Worm (Caenorhabditis elegans) whole organism, young adult: ENCODE measurements around the gene C44B11.6.
A peak's percentile ranks its signal among the peaks of the same experiment; 100 is the strongest.

Experiments
- D2030.7 ChIP-seq: fragments of 200-800 bp; sonication (Bioruptor generic); IDR thresholded peaks from 2 replicates; pipeline ENCODE4 v1.3.6; 2022; ENCODE audit warnings: missing genetic modification reagents, missing genetic modification characterization, missing compliant biosample characterization
- F23B12.7 ChIP-seq: sonication (generic microtip); optimal IDR thresholded peaks from 2 replicates; lab custom pipeline; 2017; ENCODE audit warnings: missing genetic modification characterization, mild to moderate bottlenecking, missing compliant biosample characterization, antibody characterized with exemption, moderate library complexity; ENCODE audit not compliant: insufficient read depth
- F33H1.4 ChIP-seq: fragments of 200-800 bp; sonication (Bioruptor generic); IDR thresholded peaks from 2 replicates; pipeline ENCODE4 v1.3.6; 2022; ENCODE audit warnings: missing genetic modification reagents, missing genetic modification characterization, missing compliant biosample characterization
- F57A8.1 ChIP-seq: fragments of 200-800 bp; sonication (Bioruptor generic); optimal IDR thresholded peaks from 2 replicates; lab custom pipeline; 2018; ENCODE audit warnings: mild to moderate bottlenecking, missing genetic modification characterization, moderate library complexity, missing compliant biosample characterization
- K11D2.4 ChIP-seq: fragments of 200-800 bp; sonication (Bioruptor generic); IDR thresholded peaks from 2 replicates; pipeline ENCODE4 v1.3.6; 2022; ENCODE audit warnings: missing genetic modification reagents, missing genetic modification characterization, missing compliant biosample characterization
- T26A5.8 ChIP-seq: sonication (generic microtip); optimal IDR thresholded peaks from 2 replicates; lab custom pipeline; 2016; ENCODE audit warnings: missing genetic modification characterization, missing compliant biosample characterization
- Y95B8A.8 ChIP-seq: fragments of 200-800 bp; sonication (Bioruptor generic); IDR thresholded peaks from 2 replicates; pipeline ENCODE4 v1.3.6; 2022; ENCODE audit warnings: missing genetic modification reagents, missing genetic modification characterization, missing compliant biosample characterization
- aptf-3 ChIP-seq: fragments of 200-800 bp; sonication (Bioruptor generic); IDR thresholded peaks from 2 replicates; pipeline ENCODE4 v1.3.6; 2022; ENCODE audit warnings: missing genetic modification characterization, missing compliant biosample characterization
- attf-5 ChIP-seq: fragments of 200-800 bp; sonication (Bioruptor generic); optimal IDR thresholded peaks from 2 replicates; lab custom pipeline; 2018; ENCODE audit warnings: mild to moderate bottlenecking, missing genetic modification characterization, missing compliant biosample characterization
- bed-2 ChIP-seq: fragments of 200-800 bp; sonication (Bioruptor generic); IDR thresholded peaks from 2 replicates; pipeline ENCODE4 v1.3.6; 2022; ENCODE audit warnings: missing genetic modification reagents, missing genetic modification characterization, missing compliant biosample characterization
- cebp-1 ChIP-seq, 2 experiments: fragments of 200-800 bp in 1 of 2; sonication (Bioruptor generic) in 1 of 2; sonication (generic microtip) in 1 of 2; IDR thresholded peaks in 1 of 2; optimal IDR thresholded peaks in 1 of 2; 2 replicates each; pipeline versions ENCODE4 v1.3.6 to Lab custom; 2017 to 2022; ENCODE audit warnings: missing compliant biosample characterization in 2 of 2, missing genetic modification characterization in 2 of 2, mild to moderate bottlenecking in 1 of 2, missing genetic modification reagents in 1 of 2, moderate library complexity in 1 of 2
- ceh-91 ChIP-seq: fragments of 200-800 bp; sonication (Bioruptor generic); IDR thresholded peaks from 2 replicates; pipeline ENCODE4 v1.3.6; 2022; ENCODE audit warnings: missing genetic modification reagents, missing genetic modification characterization, missing compliant biosample characterization
- chd-7 ChIP-seq: sonication (generic microtip); optimal IDR thresholded peaks from 2 replicates; lab custom pipeline; 2016; ENCODE audit warnings: mild to moderate bottlenecking, missing genetic modification characterization, moderate library complexity, missing compliant biosample characterization
- dpff-1 ChIP-seq: sonication (generic microtip); optimal IDR thresholded peaks from 2 replicates; lab custom pipeline; 2017; ENCODE audit warnings: mild to moderate bottlenecking, missing genetic modification characterization, missing compliant biosample characterization
- dpl-1 ChIP-seq: fragments of 150-350 bp; optimal IDR thresholded peaks from 2 replicates; lab custom pipeline; 2014; ENCODE audit warnings: missing biosample characterization, missing genetic modification reagents, missing genetic modification characterization
- hlh-12 ChIP-seq: sonication (generic microtip); optimal IDR thresholded peaks from 2 replicates; lab custom pipeline; 2016; ENCODE audit warnings: missing genetic modification characterization, missing compliant biosample characterization
- hmg-1.2 ChIP-seq: fragments of 200-800 bp; sonication (Bioruptor generic); IDR thresholded peaks from 2 replicates; pipeline ENCODE4 v1.3.6; 2022; ENCODE audit warnings: missing genetic modification reagents, missing genetic modification characterization, missing compliant biosample characterization
- hsf-1 ChIP-seq: fragments of 200-800 bp; sonication (Bioruptor generic); IDR thresholded peaks from 2 replicates; pipeline ENCODE4 v1.3.6; 2022; ENCODE audit warnings: missing genetic modification reagents, missing genetic modification characterization, missing compliant biosample characterization
- lsl-1 ChIP-seq: fragments of 200-800 bp; sonication (Bioruptor generic); optimal IDR thresholded peaks from 2 replicates; lab custom pipeline; 2018; ENCODE audit warnings: mild to moderate bottlenecking, missing genetic modification characterization, moderate library complexity, missing compliant biosample characterization
- madf-6 ChIP-seq: fragments of 200-800 bp; sonication (Bioruptor generic); IDR thresholded peaks from 2 replicates; pipeline ENCODE4 v1.3.6; 2022; ENCODE audit warnings: missing genetic modification reagents, missing genetic modification characterization, missing compliant biosample characterization
- madf-8 ChIP-seq: fragments of 200-800 bp; sonication (Bioruptor generic); conservative IDR thresholded peaks from 2 replicates; pipeline ENCODE4 v1.3.6; 2022; ENCODE audit warnings: missing genetic modification reagents, missing genetic modification characterization, missing compliant biosample characterization
- nfya-2 ChIP-seq: fragments of 200-800 bp; sonication (Bioruptor generic); IDR thresholded peaks from 2 replicates; pipeline ENCODE4 v1.3.6; 2022; ENCODE audit warnings: missing genetic modification reagents, missing genetic modification characterization, missing compliant biosample characterization
- nhr-80 ChIP-seq: sonication (generic microtip); optimal IDR thresholded peaks from 2 replicates; lab custom pipeline; 2016; ENCODE audit warnings: missing genetic modification characterization, missing compliant biosample characterization
- rcor-1 ChIP-seq: fragments of 200-800 bp; sonication (Bioruptor generic); IDR thresholded peaks from 2 replicates; pipeline ENCODE4 v1.3.6; 2022; ENCODE audit warnings: missing genetic modification reagents, missing genetic modification characterization, missing compliant biosample characterization
- repo-1 ChIP-seq: sonication (generic microtip); optimal IDR thresholded peaks from 2 replicates; lab custom pipeline; 2017; ENCODE audit warnings: mild to moderate bottlenecking, missing genetic modification characterization, missing compliant biosample characterization
- snpc-3.4 ChIP-seq: sonication (generic microtip); optimal IDR thresholded peaks from 2 replicates; lab custom pipeline; 2017; ENCODE audit warnings: missing genetic modification characterization, mild to moderate bottlenecking, missing compliant biosample characterization, antibody characterized with exemption, moderate library complexity, missing genotype, missing genetic modification reagents
- unc-62 ChIP-seq: fragments of 150-350 bp; optimal IDR thresholded peaks from 2 replicates; lab custom pipeline; 2014; ENCODE audit warnings: missing biosample characterization, missing genetic modification reagents, missing genetic modification characterization
- xnd-1 ChIP-seq: sonication (generic microtip); optimal IDR thresholded peaks from 2 replicates; lab custom pipeline; 2016; ENCODE audit warnings: missing genotype, missing genetic modification reagents, missing genetic modification characterization, missing compliant biosample characterization
- ztf-18 ChIP-seq: sonication (generic microtip); optimal IDR thresholded peaks from 2 replicates; lab custom pipeline; 2016; ENCODE audit warnings: missing genotype, mild to moderate bottlenecking, missing genetic modification characterization, missing compliant biosample characterization
- ztf-25 ChIP-seq: fragments of 200-800 bp; sonication (Bioruptor generic); IDR thresholded peaks from 2 replicates; pipeline ENCODE4 v1.3.6; 2022; ENCODE audit warnings: missing genetic modification reagents, missing genetic modification characterization, missing compliant biosample characterization

The C44B11.6 gene

DNA sequence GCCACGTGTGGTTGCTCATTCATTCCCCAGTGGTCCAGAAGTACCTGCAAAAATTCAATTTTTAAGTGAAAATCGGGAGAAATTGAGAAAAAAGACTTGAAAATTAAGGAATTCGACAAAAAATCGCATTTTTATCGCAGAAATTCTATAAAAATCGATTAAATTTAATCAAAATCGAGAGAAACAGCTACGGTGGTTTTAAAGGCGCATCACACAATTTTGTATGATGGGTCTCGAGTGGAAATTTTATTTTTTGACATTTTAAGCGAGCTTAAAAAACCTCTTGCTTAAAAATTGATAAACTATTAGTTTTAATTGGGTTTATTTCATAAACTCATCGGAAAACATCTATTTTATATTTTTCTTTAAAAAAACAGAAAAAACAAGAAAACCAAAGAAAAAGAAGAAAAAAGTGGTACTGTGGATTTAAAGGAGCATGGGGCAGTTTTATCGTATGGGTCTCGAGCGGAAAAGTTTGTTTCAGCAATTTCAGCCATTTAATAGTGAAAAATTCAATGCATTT is 25.8 kb upstream of the C44B11.6 start, which contains the start of gene nipa-1:
TSS of gene nipa-1 (minus strand) at position 51 of the 523 bp plus-strand sequence.
- TF ChIP-seq lsl-1 (GFP tag; lab: Kevin White, UChicago) = peak; percentile 96
- TF ChIP-seq K11D2.4 (GFP tag; lab: Robert Waterston, UW) = no peak
- peak; percentile 6; the same call in 1 of the 2 replicates for TF ChIP-seq ceh-91 (GFP tag; lab: Robert Waterston, UW)
- no peak for TF ChIP-seq nfya-2
- peak; percentile 45 for TF ChIP-seq D2030.7
- no peak for TF ChIP-seq rcor-1
- peak; percentile 90 for TF ChIP-seq F33H1.4 (GFP tag; lab: Robert Waterston, UW)
- TF ChIP-seq repo-1 (tag; lab: Kevin White, UChicago) = no peak
- TF ChIP-seq dpl-1 (GFP tag; lab: Kevin White, UChicago) = peak; percentile 20
- peak; percentile 92 for TF ChIP-seq madf-6 (GFP tag; lab: Robert Waterston, UW)
- peak; percentile 74 for TF ChIP-seq madf-8
- peak; percentile 95 for TF ChIP-seq xnd-1 (tag; lab: Kevin White, UChicago)
- TF ChIP-seq, all 124 proteins: peak for 8

- TF ChIP-seq attf-5 (GFP tag; lab: Kevin White, UChicago) (peak; percentile 27), chd-7 (tag; lab: Kevin White, UChicago) (no peak), nhr-80 (tag; lab: Kevin White, UChicago) (peak; percentile 64), cebp-1 (GFP tag; IDR thresholded peaks at IDR 0.05; lab: Robert Waterston, UW) (no peak), cebp-1 (tag; optimal IDR thresholded peaks at IDR 0.05; lab: Kevin White, UChicago) (peak; percentile 25), hmg-1.2 (GFP tag; lab: Robert Waterston, UW) (peak; percentile 75; the same call in 1 of the 2 replicates)
- TF ChIP-seq, all 124 proteins: peak for 4
Observed at ce11 chrIII:3127613-3128012, 25.3 kb upstream of the C44B11.6 start.

DNA sequence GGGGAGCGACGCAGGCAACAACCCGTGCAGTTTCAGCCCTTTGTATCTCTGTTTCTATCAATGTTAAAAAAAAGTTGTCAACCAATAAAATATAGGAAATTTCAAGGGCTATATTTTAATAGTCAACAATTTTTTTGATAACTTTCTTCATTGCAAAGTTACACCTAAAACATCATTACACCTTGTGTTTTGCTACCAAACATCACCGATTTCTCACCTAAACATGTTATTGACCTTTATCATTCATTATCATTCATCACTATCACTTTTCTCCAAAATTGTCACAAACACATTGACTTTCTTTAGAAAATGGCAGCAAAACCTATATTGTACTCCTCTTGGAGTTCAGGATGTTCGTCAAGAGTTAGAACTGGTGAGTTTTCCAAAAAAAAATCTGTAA is 23.9 kb upstream of the C44B11.6 start, which contains the start of gene Y53G8B.1:
TSS of gene Y53G8B.1 (plus strand) at position 242 of the 400 bp plus-strand sequence.
- TF ChIP-seq ztf-18 (tag; lab: Kevin White, UChicago) = no peak
- TF ChIP-seq hsf-1 (GFP tag; lab: Robert Waterston, UW) = no peak
- TF ChIP-seq F57A8.1 (GFP tag; lab: Kevin White, UChicago) = no peak

DNA sequence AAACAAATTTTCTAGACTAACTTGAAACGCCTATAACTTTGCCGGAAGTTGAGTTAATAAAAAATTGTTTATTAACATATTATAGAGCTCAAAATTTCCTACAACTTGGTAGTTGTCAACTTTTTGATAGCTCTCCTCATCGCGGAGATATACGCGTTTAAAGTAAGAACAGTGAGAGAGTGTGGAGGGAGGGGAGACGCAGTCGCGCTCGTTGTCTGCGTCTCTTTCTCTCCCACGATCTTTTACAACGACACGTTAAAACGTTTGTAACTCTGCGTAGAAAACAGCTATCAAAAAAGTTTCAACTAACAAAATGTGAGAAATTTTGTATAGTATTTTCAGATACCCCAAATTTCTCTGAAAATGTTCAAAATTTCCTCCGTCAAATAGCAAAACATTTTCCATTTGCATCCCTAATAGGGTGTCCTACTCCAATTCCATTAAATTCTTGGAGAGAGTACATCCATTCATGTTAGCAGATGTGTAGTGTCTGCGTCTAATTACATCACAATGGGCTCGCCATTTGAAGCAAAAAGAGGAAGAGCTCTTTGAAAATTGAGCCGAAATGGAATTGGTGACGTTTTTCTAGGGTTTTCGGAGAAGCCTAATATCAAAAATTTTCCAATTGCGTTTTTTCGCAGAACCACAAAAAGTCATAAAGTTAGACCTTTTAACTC is 16.5 kb upstream of the C44B11.6 start:
- TF ChIP-seq hmg-1.2 (GFP tag; lab: Robert Waterston, UW) (peak; percentile 57), T26A5.8 (tag; lab: Kevin White, UChicago) (no peak)

DNA sequence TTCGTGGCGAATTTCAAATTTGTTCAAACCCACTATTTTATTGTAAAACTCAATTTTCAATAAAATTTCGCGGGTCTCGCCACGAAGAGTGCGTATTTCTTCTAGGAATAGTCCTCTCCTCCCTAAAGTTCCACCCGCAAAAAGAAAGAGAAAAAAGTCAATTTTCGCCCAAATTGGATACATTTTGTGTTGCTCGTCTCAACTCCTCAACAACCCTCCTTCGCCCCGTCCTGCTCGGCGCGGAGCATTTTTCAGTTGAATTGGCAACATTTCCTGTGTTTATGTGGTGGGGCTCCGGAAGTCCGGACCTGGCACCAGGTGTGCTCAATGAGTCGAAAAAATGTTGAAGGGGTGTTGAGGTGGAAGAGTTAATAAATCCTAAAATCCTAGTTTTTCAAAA is 14.9 kb upstream of the C44B11.6 start:
- TF ChIP-seq ztf-25 (GFP tag; lab: Robert Waterston, UW) (no peak), hsf-1 (GFP tag; lab: Robert Waterston, UW) (no peak), aptf-3 (GFP tag; lab: Robert Waterston, UW) (no peak), F23B12.7 (tag; lab: Kevin White, UChicago) (no peak), ceh-91 (GFP tag; lab: Robert Waterston, UW) (no peak), bed-2 (GFP tag; lab: Robert Waterston, UW) (no peak), dpff-1 (tag; lab: Kevin White, UChicago) (no peak), unc-62 (GFP tag; lab: Kevin White, UChicago) (no peak), Y95B8A.8 (GFP tag; lab: Robert Waterston, UW) (no peak), F33H1.4 (GFP tag; lab: Robert Waterston, UW) (no peak), snpc-3.4 (tag; lab: Kevin White, UChicago) (no peak), hlh-12 (tag; lab: Kevin White, UChicago) (no peak), T26A5.8 (tag; lab: Kevin White, UChicago) (no peak)
